Worm (Caenorhabditis elegans): ENCODE results near the gene Y11D7A.7.

DNA sequence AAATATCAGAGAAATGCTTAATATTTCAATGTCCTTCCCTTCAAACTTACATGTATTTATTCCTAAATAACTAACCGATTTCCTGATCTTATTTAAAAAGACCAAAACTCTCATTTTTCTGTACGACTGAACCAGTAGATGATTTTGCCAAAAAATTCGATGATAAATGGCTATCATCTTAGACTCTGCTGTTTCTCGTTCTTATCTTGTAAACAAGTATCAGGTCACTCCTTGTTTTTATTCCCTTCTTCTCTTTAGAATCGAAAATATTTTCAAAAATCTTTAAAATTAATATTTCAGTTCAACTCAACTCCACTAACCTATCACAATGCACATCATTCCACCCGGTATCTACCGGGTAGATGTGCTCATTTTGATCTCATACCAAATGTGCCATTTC is 31.9 kb upstream of the Y11D7A.7 start, which contains the start of gene C46C2.2:
- no peak for TF ChIP-seq nhr-12 (tag; optimal IDR thresholded peaks at IDR 0.05)
- no peak for TF ChIP-seq zag-1 (tag; optimal IDR thresholded peaks at IDR 0.05)
- TF ChIP-seq unc-39 (tag; optimal IDR thresholded peaks at IDR 0.05), result no peak
- TF ChIP-seq snpc-4 (tag; optimal IDR thresholded peaks at IDR 0.05), result no peak
- TF ChIP-seq skn-1 (tag; optimal IDR thresholded peaks at IDR 0.05), result no peak
- TF ChIP-seq ztf-11 (tag; optimal IDR thresholded peaks at IDR 0.05), result no peak
- TF ChIP-seq ZK546.5 (tag; optimal IDR thresholded peaks at IDR 0.05), result no peak
- no peak for TF ChIP-seq lin-15B (tag; optimal IDR thresholded peaks at IDR 0.05)
- TF ChIP-seq elt-1 (tag; optimal IDR thresholded peaks at IDR 0.05), result no peak
- TF ChIP-seq ama-1 (optimal IDR thresholded peaks at IDR 0.05), result no peak
- TF ChIP-seq elt-3 (tag; optimal IDR thresholded peaks at IDR 0.05), result no peak
- no peak for TF ChIP-seq fkh-2 (tag; optimal IDR thresholded peaks at IDR 0.05)
- no peak for TF ChIP-seq nhr-77 (tag; optimal IDR thresholded peaks at IDR 0.05)
- no peak for TF ChIP-seq egl-5 (tag; optimal IDR thresholded peaks at IDR 0.05)

Data from whole organism, L3 larva.